Worm (Caenorhabditis elegans): ENCODE measurements around the gene ttr-33.
A peak's percentile ranks its signal among the peaks of the same experiment; 100 is the strongest.

- peak; percentile 19 for TF ChIP-seq egl-27 (tag; optimal IDR thresholded peaks at IDR 0.05)
- no peak for TF ChIP-seq blmp-1 (tag; optimal IDR thresholded peaks at IDR 0.05; ENCODE audit: insufficient read depth)
- no peak for TF ChIP-seq nhr-12 (tag; optimal IDR thresholded peaks at IDR 0.05)
- no peak for TF ChIP-seq ztf-11 (tag; optimal IDR thresholded peaks at IDR 0.05)
- no peak for TF ChIP-seq unc-55 (GFP tag; optimal IDR thresholded peaks at IDR 0.05)
- TF ChIP-seq nhr-77 (tag; optimal IDR thresholded peaks at IDR 0.05), result no peak
- peak; percentile 56 for TF ChIP-seq mab-5 (tag; optimal IDR thresholded peaks at IDR 0.05)
- no peak for TF ChIP-seq ama-1 (optimal IDR thresholded peaks at IDR 0.05)
Measured at ce11 chrV:7822655-7823054, 15.1 kb downstream of the ttr-33 start.

All from whole organism, L2 larva.